Worm (Caenorhabditis elegans) whole organism, mixed stage, embryonic: ENCODE results near the gene W03D2.9.

ENCODE experiments used
- bed-3 ChIP-seq: fragments of 200-800 bp; sonication (Bioruptor generic); optimal IDR thresholded peaks from 3 replicates; lab custom pipeline; 2018; ENCODE audit warnings: mild to moderate bottlenecking, missing genetic modification characterization, moderate library complexity, missing compliant biosample characterization
- blmp-1 ChIP-seq: fragments of 150-350 bp; optimal IDR thresholded peaks from 2 replicates; lab custom pipeline; 2014; ENCODE audit warnings: missing biosample characterization, missing genetic modification characterization
- ceh-39 ChIP-seq: fragments of 150-350 bp; optimal IDR thresholded peaks from 2 replicates; lab custom pipeline; 2014; ENCODE audit warnings: missing biosample characterization, missing genetic modification characterization
- ceh-83 ChIP-seq: fragments of 200-800 bp; sonication (Bioruptor generic); optimal IDR thresholded peaks from 2 replicates; lab custom pipeline; 2018; ENCODE audit warnings: mild to moderate bottlenecking, missing genetic modification characterization, missing compliant biosample characterization
- ces-1 ChIP-seq: fragments of 150-350 bp; optimal IDR thresholded peaks from 2 replicates; lab custom pipeline; 2014; ENCODE audit warnings: missing biosample characterization, missing genetic modification reagents, missing genetic modification characterization
- cnd-1 ChIP-seq: fragments of 200-800 bp; sonication (Bioruptor generic); optimal IDR thresholded peaks from 2 replicates; lab custom pipeline; 2018; ENCODE audit warnings: mild to moderate bottlenecking, missing genetic modification characterization, missing compliant biosample characterization
- drap-1 ChIP-seq: fragments of 200-800 bp; sonication (Bioruptor generic); optimal IDR thresholded peaks from 3 replicates; lab custom pipeline; 2018; ENCODE audit warnings: mild to moderate bottlenecking, missing genetic modification characterization, missing compliant biosample characterization
- elt-1 ChIP-seq: sonication (generic microtip); optimal IDR thresholded peaks from 2 replicates; lab custom pipeline; 2017; ENCODE audit warnings: missing genetic modification characterization, mild to moderate bottlenecking, missing compliant biosample characterization, antibody characterized with exemption, moderate library complexity, borderline replicate concordance; ENCODE audit not compliant: insufficient read depth
- elt-3 ChIP-seq: fragments of 150-350 bp; optimal IDR thresholded peaks from 2 replicates; lab custom pipeline; 2014; ENCODE audit warnings: missing biosample characterization, missing genetic modification characterization
- flh-1 ChIP-seq: fragments of 200-800 bp; sonication (Bioruptor generic); optimal IDR thresholded peaks from 2 replicates; lab custom pipeline; 2018; ENCODE audit warnings: mild to moderate bottlenecking, missing genetic modification characterization, moderate library complexity, missing compliant biosample characterization
- hlh-1 ChIP-seq: fragments of 150-350 bp; optimal IDR thresholded peaks from 2 replicates; lab custom pipeline; 2014; ENCODE audit warnings: missing biosample characterization, missing genetic modification reagents, missing genetic modification characterization
- lin-13 ChIP-seq: fragments of 150-350 bp; optimal IDR thresholded peaks from 2 replicates; lab custom pipeline; 2014; ENCODE audit warnings: missing biosample characterization, missing genetic modification characterization
- lin-32 ChIP-seq: fragments of 200-800 bp; sonication (Bioruptor generic); optimal IDR thresholded peaks from 2 replicates; lab custom pipeline; 2018; ENCODE audit warnings: mild to moderate bottlenecking, missing genetic modification characterization, missing compliant biosample characterization
- lsy-2 ChIP-seq: fragments of 150-350 bp; optimal IDR thresholded peaks from 2 replicates; lab custom pipeline; 2014; ENCODE audit warnings: missing biosample characterization, missing genetic modification characterization
- mab-5 ChIP-seq: fragments of 150-350 bp; optimal IDR thresholded peaks from 2 replicates; lab custom pipeline; 2014; ENCODE audit warnings: missing biosample characterization, missing genetic modification characterization
- mep-1 ChIP-seq: fragments of 150-350 bp; optimal IDR thresholded peaks from 2 replicates; lab custom pipeline; 2017; ENCODE audit warnings: missing biosample characterization, missing genetic modification reagents, missing genetic modification characterization, inconsistent platforms
- mls-2 ChIP-seq: sonication (generic microtip); optimal IDR thresholded peaks from 2 replicates; lab custom pipeline; 2016; ENCODE audit warnings: mild to moderate bottlenecking, missing genetic modification characterization, moderate library complexity, missing compliant biosample characterization
- nhr-12 ChIP-seq: fragments of 150-350 bp; optimal IDR thresholded peaks from 2 replicates; lab custom pipeline; 2014; ENCODE audit warnings: missing biosample characterization, missing genetic modification characterization
- nhr-2 ChIP-seq: fragments of 150-350 bp; optimal IDR thresholded peaks from 2 replicates; lab custom pipeline; 2014; ENCODE audit warnings: missing biosample characterization, missing genetic modification characterization
- nhr-237 ChIP-seq: fragments of 150-350 bp; optimal IDR thresholded peaks from 2 replicates; lab custom pipeline; 2014; ENCODE audit warnings: missing biosample characterization, missing genetic modification characterization
- nhr-28 ChIP-seq: fragments of 150-350 bp; optimal IDR thresholded peaks from 2 replicates; lab custom pipeline; 2014; ENCODE audit warnings: missing biosample characterization, missing genetic modification characterization
- nhr-76 ChIP-seq: sonication (generic microtip); optimal IDR thresholded peaks from 2 replicates; lab custom pipeline; 2017; ENCODE audit warnings: missing biosample characterization, missing genetic modification characterization
- pha-4 ChIP-seq: fragments of 150-350 bp; optimal IDR thresholded peaks from 2 replicates; lab custom pipeline; 2018; ENCODE audit warnings: missing biosample characterization, missing genetic modification reagents, missing genetic modification characterization
- sem-2 ChIP-seq: fragments of 200-800 bp; sonication (Bioruptor generic); optimal IDR thresholded peaks from 2 replicates; lab custom pipeline; 2018; ENCODE audit warnings: mild to moderate bottlenecking, missing genetic modification characterization, missing compliant biosample characterization
- sptf-1 ChIP-seq: sonication (generic microtip); optimal IDR thresholded peaks from 2 replicates; lab custom pipeline; 2017; ENCODE audit warnings: mild to moderate bottlenecking, missing genetic modification characterization, moderate library complexity, missing compliant biosample characterization
- unc-120 ChIP-seq: sonication (generic microtip); optimal IDR thresholded peaks from 2 replicates; lab custom pipeline; 2017; ENCODE audit warnings: missing genetic modification characterization, missing compliant biosample characterization; ENCODE audit not compliant: poor library complexity, severe bottlenecking
- unc-62 ChIP-seq: fragments of 150-350 bp; optimal IDR thresholded peaks from 2 replicates; lab custom pipeline; 2014; ENCODE audit warnings: missing biosample characterization, missing genetic modification reagents, missing genetic modification characterization
- zip-8 ChIP-seq: fragments of 150-350 bp; optimal IDR thresholded peaks from 2 replicates; lab custom pipeline; 2014; ENCODE audit warnings: missing biosample characterization, missing genetic modification characterization
- ztf-11 ChIP-seq: fragments of 150-350 bp; optimal IDR thresholded peaks from 2 replicates; lab custom pipeline; 2014; ENCODE audit warnings: missing biosample characterization, missing genetic modification characterization

W03D2.9 gene

DNA sequence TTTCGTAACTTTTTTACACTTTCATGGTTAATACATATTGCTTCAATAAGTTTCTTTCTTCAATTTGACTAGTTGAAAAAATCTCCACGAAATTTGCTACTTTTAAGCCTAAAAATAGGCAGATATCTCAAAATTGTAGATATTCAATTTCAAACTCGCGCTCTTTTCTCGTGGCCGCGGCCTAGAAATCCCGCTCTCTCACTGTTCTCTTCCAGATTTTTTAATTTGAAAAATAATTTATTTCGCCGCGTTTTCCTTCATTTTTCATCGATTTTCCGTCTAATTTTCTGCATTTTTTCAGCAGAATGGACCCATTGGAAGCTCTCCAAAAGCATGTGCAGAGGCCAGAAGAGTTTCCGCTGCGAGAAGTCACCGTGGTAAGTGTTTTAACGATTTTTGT, 32.2 kb downstream of the W03D2.9 start, which contains the start of gene cdc-73:
Gene cdc-73 (plus strand): TSS at position 302 of the 400 bp plus-strand sequence.
- no peak for TF ChIP-seq ztf-11 (tag; lab: Kevin White, UChicago)
- TF ChIP-seq ceh-39 (tag; lab: Kevin White, UChicago): no peak
- TF ChIP-seq nhr-76: no peak
- no peak for TF ChIP-seq unc-120
- no peak for TF ChIP-seq bed-3 (GFP tag; lab: Kevin White, UChicago)
- TF ChIP-seq blmp-1 (tag; lab: Kevin White, UChicago): no peak
- peak; percentile 31 for TF ChIP-seq sptf-1 (tag; lab: Kevin White, UChicago)
- peak; percentile 35 for TF ChIP-seq ces-1 (GFP tag; lab: Kevin White, UChicago)
- peak; percentile 23 for TF ChIP-seq lsy-2 (tag; lab: Kevin White, UChicago)
- TF ChIP-seq mab-5 (tag; lab: Kevin White, UChicago): no peak
- TF ChIP-seq elt-3 (tag; lab: Kevin White, UChicago): no peak
- TF ChIP-seq lin-13 (tag; lab: Kevin White, UChicago): no peak
- TF ChIP-seq cnd-1 (tag; lab: Kevin White, UChicago): no peak
- TF ChIP-seq elt-1: no peak
- no peak for TF ChIP-seq sem-2
- no peak for TF ChIP-seq nhr-12 (tag; lab: Kevin White, UChicago)

DNA sequence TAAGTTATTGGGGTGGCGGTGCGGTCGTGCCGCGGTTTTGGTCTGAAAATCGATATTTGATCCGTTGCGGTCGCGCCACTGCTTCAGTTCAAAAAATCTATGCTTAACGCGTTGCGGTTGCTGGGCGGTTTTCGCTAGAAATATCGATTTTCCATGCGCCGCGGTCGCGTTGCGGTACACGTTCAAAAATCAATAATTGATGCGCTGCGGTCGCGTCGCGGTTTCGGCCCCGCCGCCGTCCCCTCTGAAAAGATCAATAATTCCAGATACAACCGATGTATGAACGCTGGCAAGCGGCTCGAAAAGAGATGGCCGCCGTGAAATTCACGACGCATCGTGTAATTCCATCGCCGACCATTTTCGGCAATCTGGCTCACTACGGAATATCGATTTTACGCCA, 33.5 kb downstream of the W03D2.9 start:
- TF ChIP-seq ztf-11 (tag; lab: Kevin White, UChicago) (no peak), hlh-1 (tag; lab: Kevin White, UChicago) (no peak), ces-1 (GFP tag; lab: Kevin White, UChicago) (no peak), zip-8 (tag; lab: Kevin White, UChicago) (no peak), ceh-83 (GFP tag; lab: Kevin White, UChicago) (no peak), ceh-39 (tag; lab: Kevin White, UChicago) (no peak), nhr-28 (tag; lab: Kevin White, UChicago) (no peak)
- TF ChIP-seq, all 35 proteins: peak for 0

DNA sequence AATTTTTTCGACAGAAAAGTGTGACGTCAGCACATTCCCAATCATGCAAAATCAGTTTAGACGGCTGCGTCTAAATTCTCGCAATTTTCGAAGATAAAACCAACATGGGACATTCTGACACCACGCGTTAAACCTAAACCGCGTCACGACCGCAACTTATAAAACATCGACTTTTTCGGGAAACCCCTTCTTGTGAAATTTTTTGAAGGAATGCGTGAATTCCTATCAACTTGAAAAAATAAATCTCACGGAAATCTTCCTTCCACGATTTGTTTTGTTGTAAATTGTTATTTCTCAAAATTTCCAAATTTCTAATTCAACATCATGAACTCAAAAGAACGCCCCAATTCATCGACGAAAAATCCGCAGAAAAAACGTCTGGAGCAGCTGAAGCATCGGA, 34.5 kb downstream of the W03D2.9 start, which contains the start of gene F35F11.2:
Gene F35F11.2 (plus strand): TSS at position 301 of the 400 bp plus-strand sequence.
- no peak for TF ChIP-seq flh-1 (GFP tag; lab: Kevin White, UChicago)
- TF ChIP-seq zip-8 (tag; lab: Kevin White, UChicago): no peak
- no peak for TF ChIP-seq nhr-28 (tag; lab: Kevin White, UChicago)
- TF ChIP-seq drap-1 (GFP tag; lab: Kevin White, UChicago): no peak
- no peak for TF ChIP-seq lin-32 (GFP tag; lab: Kevin White, UChicago)
- TF ChIP-seq ceh-39 (tag; lab: Kevin White, UChicago): no peak
- TF ChIP-seq sem-2: no peak
- TF ChIP-seq pha-4 (tag; lab: Kevin White, UChicago): no peak
- TF ChIP-seq cnd-1 (tag; lab: Kevin White, UChicago): no peak
- TF ChIP-seq mep-1 (tag; lab: Kevin White, UChicago): no peak
- TF ChIP-seq elt-1: no peak
- TF ChIP-seq ces-1 (GFP tag; lab: Kevin White, UChicago): no peak
- no peak for TF ChIP-seq ceh-83 (GFP tag; lab: Kevin White, UChicago)
- TF ChIP-seq nhr-76: no peak
- no peak for TF ChIP-seq lin-13 (tag; lab: Kevin White, UChicago)
- TF ChIP-seq blmp-1 (tag; lab: Kevin White, UChicago): no peak
- TF ChIP-seq lsy-2 (tag; lab: Kevin White, UChicago): no peak
- no peak for TF ChIP-seq unc-62 (GFP tag; lab: Kevin White, UChicago)

DNA sequence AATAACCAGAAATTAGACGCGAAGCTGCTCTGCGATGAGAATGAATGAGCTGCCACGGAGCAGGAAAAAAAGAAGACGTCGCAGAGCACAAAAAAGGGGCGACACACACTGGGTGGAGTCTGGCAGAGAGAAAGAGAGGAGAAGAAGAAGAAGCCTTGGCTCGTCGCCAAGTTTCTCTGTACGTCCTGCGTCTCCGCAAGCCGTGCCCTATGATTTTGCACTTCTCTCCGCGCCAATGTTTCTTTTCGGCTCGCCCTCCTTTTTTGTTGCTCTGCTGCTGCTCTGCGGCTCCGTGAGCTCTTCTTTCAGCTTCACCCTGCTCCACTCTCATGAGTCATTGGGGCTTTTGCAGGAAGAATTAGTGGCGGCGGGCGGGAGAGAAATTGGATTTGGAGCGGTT, 39.6 kb downstream of the W03D2.9 start, which contains the start of gene hlh-30:
Gene hlh-30 (minus strand): TSS at position 69 of the 400 bp plus-strand sequence.
- TF ChIP-seq ces-1 (GFP tag; lab: Kevin White, UChicago) (peak; percentile 55), nhr-28 (tag; lab: Kevin White, UChicago) (no peak), ceh-83 (GFP tag; lab: Kevin White, UChicago) (no peak), unc-120 (peak; percentile 9), zip-8 (tag; lab: Kevin White, UChicago) (no peak)

DNA sequence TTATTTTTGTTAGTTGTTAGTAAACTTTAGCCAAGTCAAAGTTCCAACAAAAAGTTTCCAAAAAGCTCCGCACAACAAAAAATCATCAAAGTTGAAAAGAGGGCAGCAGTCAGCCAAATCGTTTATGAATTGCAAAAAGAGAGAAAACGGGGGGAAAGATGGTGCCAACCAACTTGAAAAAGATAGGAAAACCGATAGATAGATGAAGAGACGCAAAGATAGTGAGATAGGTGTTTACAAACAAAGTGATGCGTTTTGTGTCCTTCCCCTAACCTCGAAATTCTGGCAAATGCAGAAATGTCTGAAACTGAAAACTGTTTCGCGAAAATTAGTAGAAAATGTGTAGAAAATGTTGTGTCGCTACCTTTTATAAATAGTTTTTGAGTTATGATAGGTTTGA, 41.0 kb downstream of the W03D2.9 start:
- TF ChIP-seq hlh-1 (tag; lab: Kevin White, UChicago) (peak; percentile 11), elt-1 (no peak)

DNA sequence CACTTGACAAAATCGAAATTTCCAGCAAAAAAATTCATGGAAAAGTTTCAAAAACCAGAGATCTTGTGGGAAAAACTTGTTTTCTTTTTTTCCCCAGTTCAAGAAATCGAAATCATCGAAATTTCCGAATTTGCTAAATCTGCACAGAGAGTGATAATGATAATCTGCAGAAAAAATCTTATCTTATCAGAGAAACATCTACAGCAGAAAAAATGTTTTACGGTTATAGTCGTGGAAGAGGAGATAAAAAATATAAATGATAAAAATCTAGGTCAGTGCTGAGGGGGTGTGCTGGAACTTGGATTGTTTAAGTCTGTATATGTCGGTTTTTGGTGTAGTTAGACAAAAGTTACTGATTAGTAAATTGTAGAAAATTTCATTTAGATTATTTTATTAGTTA, 42.2 kb downstream of the W03D2.9 start:
- TF ChIP-seq nhr-2 (tag; lab: Kevin White, UChicago): no peak
- no peak for TF ChIP-seq mep-1 (tag; lab: Kevin White, UChicago)
- TF ChIP-seq sptf-1 (tag; lab: Kevin White, UChicago): no peak
- no peak for TF ChIP-seq lin-13 (tag; lab: Kevin White, UChicago)
- TF ChIP-seq elt-1: no peak
- TF ChIP-seq lsy-2 (tag; lab: Kevin White, UChicago): no peak
- TF ChIP-seq cnd-1 (tag; lab: Kevin White, UChicago): no peak
- TF ChIP-seq nhr-237 (tag; lab: Kevin White, UChicago): no peak
- no peak for TF ChIP-seq mab-5 (tag; lab: Kevin White, UChicago)
- TF ChIP-seq mls-2 (tag; lab: Kevin White, UChicago): no peak
- no peak for TF ChIP-seq ztf-11 (tag; lab: Kevin White, UChicago)
- no peak for TF ChIP-seq pha-4 (tag; lab: Kevin White, UChicago)
